Worm (Caenorhabditis elegans): ENCODE results near the gene acs-4.

DNA sequence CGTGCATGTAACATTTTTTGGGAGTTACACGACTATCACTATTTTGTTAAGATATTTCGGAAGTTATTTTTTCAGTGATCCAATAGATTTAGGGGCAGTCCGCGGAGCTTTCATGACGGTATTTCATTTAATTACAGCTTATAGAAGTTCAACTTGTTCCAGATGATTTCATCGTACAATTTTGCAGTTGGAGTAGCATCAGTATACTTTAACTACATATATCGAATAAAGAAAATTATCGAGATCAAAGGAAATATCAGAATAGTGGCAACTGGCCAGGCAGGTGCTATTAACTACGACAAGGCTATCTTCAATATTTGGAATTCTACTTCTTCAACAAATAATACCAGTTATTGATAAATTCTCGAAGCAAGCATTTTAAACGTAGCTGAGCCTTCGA, 10.9 kb downstream of the acs-4 start:
- no peak for TF ChIP-seq ref-1 (GFP tag; conservative IDR thresholded peaks at IDR 0.05)
- TF ChIP-seq flt-1 (GFP tag; IDR thresholded peaks at IDR 0.05), result no peak
- no peak for TF ChIP-seq ztf-29 (GFP tag; IDR thresholded peaks at IDR 0.05)
- TF ChIP-seq cog-1 (tag; optimal IDR thresholded peaks at IDR 0.05), result no peak
